Worm (Caenorhabditis elegans) whole organism, young adult: ENCODE results near the gene F35D11.4.

Experiments
- Y79H2A.3 ChIP-seq: fragments of 200-800 bp; sonication (Bioruptor generic); conservative IDR thresholded peaks from 2 replicates; pipeline ENCODE4 v1.3.6; 2022; ENCODE audit warnings: missing genetic modification reagents, missing genetic modification characterization, missing compliant biosample characterization
- ama-1 ChIP-seq, 3 experiments: fragments of 150-350 bp in 1 of 3; sonication (generic microtip) in 2 of 3; optimal IDR thresholded peaks; 2 replicates each; lab custom pipeline; 2014 to 2018; ENCODE audit warnings: missing biosample characterization in 2 of 3, missing genetic modification characterization in 2 of 3, missing genetic modification reagents in 2 of 3
- ceh-79 ChIP-seq: sonication (generic microtip); optimal IDR thresholded peaks from 2 replicates; lab custom pipeline; 2017; ENCODE audit warnings: mild to moderate bottlenecking, missing genetic modification characterization, missing compliant biosample characterization
- efl-1 ChIP-seq: fragments of 150-350 bp; optimal IDR thresholded peaks from 2 replicates; lab custom pipeline; 2014; ENCODE audit warnings: missing biosample characterization, missing genetic modification reagents, missing genetic modification characterization
- him-1 ChIP-seq: sonication (generic microtip); optimal IDR thresholded peaks from 2 replicates; lab custom pipeline; 2016; ENCODE audit warnings: missing genotype, missing genetic modification reagents, missing genetic modification characterization, missing compliant biosample characterization
- let-607 ChIP-seq, 2 experiments: fragments of 200-800 bp in 1 of 2; sonication (Bioruptor generic) in 1 of 2; sonication (generic microtip) in 1 of 2; optimal IDR thresholded peaks; 2 replicates each; lab custom pipeline; 2016 to 2018; ENCODE audit warnings: mild to moderate bottlenecking in 2 of 2, missing compliant biosample characterization in 2 of 2, missing genetic modification characterization in 2 of 2, moderate library complexity in 2 of 2, missing genotype in 1 of 2
- lin-40 ChIP-seq: sonication (generic microtip); optimal IDR thresholded peaks from 2 replicates; lab custom pipeline; 2016; ENCODE audit warnings: missing genetic modification characterization, mild to moderate bottlenecking, missing compliant biosample characterization, missing genotype, missing genetic modification reagents
- madf-6 ChIP-seq: fragments of 200-800 bp; sonication (Bioruptor generic); IDR thresholded peaks from 2 replicates; pipeline ENCODE4 v1.3.6; 2022; ENCODE audit warnings: missing genetic modification reagents, missing genetic modification characterization, missing compliant biosample characterization
- nfya-1 ChIP-seq: sonication (generic microtip); optimal IDR thresholded peaks from 2 replicates; lab custom pipeline; 2017; ENCODE audit warnings: antibody characterized with exemption, missing compliant biosample characterization, missing genetic modification characterization, borderline replicate concordance; ENCODE audit not compliant: insufficient read depth

DNA sequence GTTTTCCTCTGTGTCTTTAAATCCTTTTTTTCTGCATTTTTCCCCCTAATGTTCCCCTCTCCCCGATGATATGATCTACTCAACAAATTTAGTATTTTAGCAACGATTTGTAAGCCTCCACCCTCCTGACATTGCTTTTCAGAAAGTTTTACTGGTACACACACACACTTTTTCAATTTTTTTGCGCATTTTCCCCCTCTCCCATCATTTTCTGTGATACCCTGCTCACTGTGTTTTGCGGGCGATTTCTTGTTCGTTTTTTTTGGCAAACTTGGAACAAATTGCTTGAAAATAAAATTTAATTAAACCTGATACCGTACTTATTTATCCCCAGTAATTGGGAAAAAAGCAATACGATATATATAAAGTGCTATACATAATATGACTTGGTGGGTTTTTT lies 12.6 kb upstream of the F35D11.4 start:
- TF ChIP-seq Y79H2A.3, result peak; percentile 60; the same call in 1 of the 2 replicates
- no peak for TF ChIP-seq ceh-79
- TF ChIP-seq nfya-1, result no peak
- peak; percentile 15; the same call in 1 of the 2 replicates for TF ChIP-seq madf-6 (GFP tag; lab: Robert Waterston, UW)
- TF ChIP-seq let-607 (tag; optimal IDR thresholded peaks at IDR 0.05; lab: Kevin White, UChicago), result no peak
- no peak for TF ChIP-seq lin-40 (tag; lab: Kevin White, UChicago)
- no peak for TF ChIP-seq efl-1 (GFP tag; lab: Kevin White, UChicago)
- TF ChIP-seq ama-1 (optimal IDR thresholded peaks at IDR 0.05; lab: Kevin White, UChicago), result no peak
- TF ChIP-seq ama-1 (GFP tag; optimal IDR thresholded peaks at IDR 0.05; lab: Kevin White, UChicago), result peak in 1 of 2 experiments; percentile 41
- peak; percentile 89 for TF ChIP-seq him-1 (tag; lab: Kevin White, UChicago)
